Fruit fly (Drosophila melanogaster) whole organism, wandering third instar larva: ENCODE results near the gene CG2698.

ENCODE experiments used
- Abd-B ChIP-seq: fragments of >200 bp; optimal IDR thresholded peaks from 2 replicates; lab custom pipeline; 2017; ENCODE audit warnings: missing biosample characterization, missing genetic modification characterization
- CG9705 ChIP-seq: fragments of 200-800 bp; sonication (Bioruptor generic); optimal IDR thresholded peaks from 2 replicates; lab custom pipeline; 2018; ENCODE audit warnings: missing biosample characterization, mild to moderate bottlenecking, missing genetic modification characterization
- CrebA ChIP-seq: fragments of 200-800 bp; sonication (Bioruptor generic); optimal IDR thresholded peaks from 2 replicates; lab custom pipeline; 2016; ENCODE audit warnings: missing biosample characterization, mild to moderate bottlenecking, missing genetic modification characterization, borderline replicate concordance
- Myc ChIP-seq: fragments of >200 bp; optimal IDR thresholded peaks from 2 replicates; lab custom pipeline; 2017
- br ChIP-seq: fragments of 200-800 bp; sonication (Bioruptor generic); optimal IDR thresholded peaks from 2 replicates; lab custom pipeline; 2016; ENCODE audit warnings: missing biosample characterization, missing genetic modification characterization
- foxo ChIP-seq, 2 experiments: fragments of 200-800 bp; sonication (Bioruptor generic); optimal IDR thresholded peaks; 2 replicates in 1 of 2; 3 replicates in 1 of 2; lab custom pipeline; 2016 to 2017; ENCODE audit warnings: missing biosample characterization in 2 of 2, missing genetic modification characterization in 2 of 2
- h ChIP-seq: fragments of 200-800 bp; sonication (Bioruptor generic); optimal IDR thresholded peaks from 3 replicates; lab custom pipeline; 2016; ENCODE audit warnings: missing biosample characterization, mild to moderate bottlenecking, missing genetic modification characterization
- usp ChIP-seq: fragments of >200 bp; optimal IDR thresholded peaks from 2 replicates; lab custom pipeline; 2017; ENCODE audit warnings: missing biosample characterization, missing genetic modification characterization

DNA sequence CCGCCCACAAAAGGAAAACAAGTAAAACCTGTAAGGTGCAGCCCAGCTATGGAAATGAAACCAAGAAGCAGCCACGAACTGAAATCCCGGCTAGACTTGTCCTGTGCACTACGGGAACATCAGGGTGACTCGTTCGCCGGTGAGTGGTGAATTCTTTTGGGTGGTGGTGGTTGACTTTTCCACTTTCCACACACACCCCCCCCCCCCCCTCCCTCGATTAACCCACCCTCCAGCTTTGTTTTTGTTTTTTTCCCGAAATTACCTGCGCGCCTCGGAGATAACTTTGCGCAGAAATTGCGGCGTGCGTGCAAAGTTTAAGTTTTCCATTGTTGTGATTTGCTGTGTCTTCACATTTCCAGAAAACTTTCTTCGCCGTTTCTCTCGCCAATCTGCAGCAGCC is 25.2 kb downstream of the CG2698 start:
- TF ChIP-seq br (no peak), Abd-B (GFP tag; lab: Kevin White, UChicago) (no peak), usp (GFP tag; lab: Kevin White, UChicago) (no peak), foxo (GFP tag; optimal IDR thresholded peaks at IDR 0.05; lab: Kevin White, UChicago) (no peak), h (GFP tag; lab: Kevin White, UChicago) (no peak), Myc (lab: Kevin White, UChicago) (no peak), CG9705 (no peak), CrebA (GFP tag; lab: Kevin White, UChicago) (no peak)
